Fruit fly (Drosophila melanogaster) whole organism, pupa: ENCODE results near the gene Axud1.

Experiments used
- CG10348 ChIP-seq: fragments of 200-800 bp; sonication (Bioruptor generic); IDR thresholded peaks from 2 replicates; pipeline ENCODE4 v1.3.6; 2022; ENCODE audit warnings: missing biosample characterization, missing genetic modification characterization
- CG12605 ChIP-seq: fragments of 200-800 bp; sonication (Bioruptor generic); IDR thresholded peaks from 2 replicates; pipeline ENCODE4 v1.3.6; 2022; ENCODE audit warnings: missing biosample characterization, missing genetic modification characterization
- CG13204 ChIP-seq: fragments of 200-800 bp; sonication (Bioruptor generic); optimal IDR thresholded peaks from 2 replicates; lab custom pipeline; 2018; ENCODE audit warnings: missing biosample characterization, mild to moderate bottlenecking, missing genetic modification characterization, moderate library complexity
- CG14655 ChIP-seq: fragments of 200-800 bp; sonication (Bioruptor generic); optimal IDR thresholded peaks from 3 replicates; lab custom pipeline; 2017; ENCODE audit warnings: mild to moderate bottlenecking, missing biosample characterization, missing genetic modification reagents, missing genetic modification characterization
- CG15710 ChIP-seq: fragments of 200-800 bp; sonication (Bioruptor generic); optimal IDR thresholded peaks from 2 replicates; lab custom pipeline; 2018; ENCODE audit warnings: missing biosample characterization, mild to moderate bottlenecking, missing genetic modification characterization, moderate library complexity
- CG17806 ChIP-seq: fragments of 200-800 bp; sonication (Bioruptor generic); optimal IDR thresholded peaks from 2 replicates; lab custom pipeline; 2018; ENCODE audit warnings: missing biosample characterization, mild to moderate bottlenecking, missing genetic modification characterization, moderate library complexity
- CG32121 ChIP-seq: fragments of 200-800 bp; sonication (Bioruptor generic); IDR thresholded peaks from 2 replicates; pipeline ENCODE4 v1.3.6; 2022; ENCODE audit warnings: missing biosample characterization, missing genetic modification characterization
- CG34367 ChIP-seq: fragments of 200-800 bp; sonication (Bioruptor generic); optimal IDR thresholded peaks from 2 replicates; lab custom pipeline; 2018; ENCODE audit warnings: missing biosample characterization, mild to moderate bottlenecking, missing genetic modification characterization
- CG4496 ChIP-seq: fragments of 200-800 bp; sonication (Bioruptor generic); IDR thresholded peaks from 3 replicates; pipeline ENCODE4 v1.3.6; 2022; ENCODE audit warnings: missing biosample characterization, missing genetic modification characterization
- CG8159 ChIP-seq: fragments of 200-800 bp; sonication (Bioruptor generic); optimal IDR thresholded peaks from 3 replicates; lab custom pipeline; 2018; ENCODE audit warnings: missing biosample characterization, mild to moderate bottlenecking, missing genetic modification characterization, moderate library complexity
- CG8301 ChIP-seq: fragments of 200-800 bp; sonication (Bioruptor generic); optimal IDR thresholded peaks from 2 replicates; lab custom pipeline; 2018; ENCODE audit warnings: missing biosample characterization, mild to moderate bottlenecking, missing genetic modification characterization
- CG9948 ChIP-seq: fragments of 200-800 bp; sonication (Bioruptor generic); optimal IDR thresholded peaks from 2 replicates; lab custom pipeline; 2018; ENCODE audit warnings: missing biosample characterization, mild to moderate bottlenecking, missing genetic modification characterization, moderate library complexity
- D1 ChIP-seq: fragments of 200-800 bp; sonication (Bioruptor generic); optimal IDR thresholded peaks from 2 replicates; lab custom pipeline; 2018; ENCODE audit warnings: missing biosample characterization, mild to moderate bottlenecking, missing genetic modification characterization, moderate library complexity
- EcR ChIP-seq: fragments of 200-800 bp; sonication (Bioruptor generic); optimal IDR thresholded peaks from 3 replicates; lab custom pipeline; 2019; ENCODE audit warnings: missing biosample characterization, missing genetic modification characterization, mild to moderate bottlenecking, moderate library complexity, missing genetic modification reagents
- Ets98B ChIP-seq: fragments of 200-800 bp; sonication (Bioruptor generic); IDR thresholded peaks from 2 replicates; pipeline ENCODE4 v1.3.6; 2022; ENCODE audit warnings: missing biosample characterization, missing genetic modification characterization
- Pif1A ChIP-seq: fragments of 200-800 bp; sonication (Bioruptor generic); optimal IDR thresholded peaks from 3 replicates; lab custom pipeline; 2016; ENCODE audit warnings: missing biosample characterization, missing genetic modification characterization
- Pif1B ChIP-seq: fragments of 200-800 bp; sonication (Bioruptor generic); optimal IDR thresholded peaks from 3 replicates; lab custom pipeline; 2016; ENCODE audit warnings: missing biosample characterization, missing genetic modification characterization
- Snoo ChIP-seq: fragments of 200-800 bp; sonication (Bioruptor generic); optimal IDR thresholded peaks from 3 replicates; lab custom pipeline; 2017; ENCODE audit warnings: missing biosample characterization, mild to moderate bottlenecking, missing genetic modification characterization, inconsistent platforms
- fd96Ca ChIP-seq: fragments of 200-800 bp; sonication (Bioruptor generic); IDR thresholded peaks from 3 replicates; pipeline ENCODE4 v1.3.6; 2022; ENCODE audit warnings: missing biosample characterization, missing genetic modification characterization
- gl ChIP-seq: fragments of 200-800 bp; sonication (Bioruptor generic); optimal IDR thresholded peaks from 2 replicates; lab custom pipeline; 2018; ENCODE audit warnings: missing biosample characterization, mild to moderate bottlenecking, missing genetic modification characterization
- rn ChIP-seq: fragments of 200-800 bp; sonication (Bioruptor generic); IDR thresholded peaks from 2 replicates; pipeline ENCODE4 v1.3.6; 2022; ENCODE audit warnings: missing biosample characterization, missing genetic modification characterization

Axud1 gene

DNA sequence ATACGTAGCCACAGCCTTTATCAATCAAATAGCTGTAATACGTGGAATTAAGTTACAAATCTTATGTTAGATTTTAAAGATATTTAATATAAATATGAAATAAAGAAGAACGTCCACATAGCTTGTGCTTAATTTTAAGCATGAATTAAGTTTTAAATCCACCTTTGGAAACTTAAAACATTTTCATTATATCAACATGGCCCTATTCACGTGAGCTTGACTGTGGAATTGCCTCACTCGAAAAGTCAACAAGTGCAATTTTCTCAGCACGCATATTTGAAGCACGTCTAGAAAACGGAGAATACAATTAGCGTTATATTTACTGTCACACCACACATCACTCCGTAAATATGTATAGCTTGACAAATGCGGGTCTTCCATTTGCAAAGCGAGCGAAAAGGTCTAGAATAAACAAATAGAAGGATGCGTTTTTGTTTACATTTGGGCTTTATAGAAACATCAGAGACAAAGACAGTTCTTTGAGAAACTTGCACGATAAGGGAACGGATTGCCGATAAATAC lies 1.5 kb upstream of the Axud1 start:
- peak; percentile 96 for TF ChIP-seq CG34367
- TF ChIP-seq gl (tag; lab: Kevin White, UChicago), result peak; percentile 94
- TF ChIP-seq Pif1A (GFP tag; lab: Kevin White, UChicago), result peak; percentile 95
- TF ChIP-seq CG17806 (tag; lab: Kevin White, UChicago), result peak; percentile 97
- peak; percentile 97 for TF ChIP-seq D1 (tag; lab: Kevin White, UChicago)
- peak; percentile 97 for TF ChIP-seq CG32121
- TF ChIP-seq CG8159 (tag; lab: Kevin White, UChicago), result peak; percentile 98
- TF ChIP-seq rn (GFP tag; lab: Robert Waterston, UW), result peak; percentile 90
- TF ChIP-seq CG9948 (tag; lab: Kevin White, UChicago), result peak; percentile 96
- TF ChIP-seq CG14655 (GFP tag; lab: Kevin White, UChicago), result peak; percentile 97
- peak; percentile 91 for TF ChIP-seq fd96Ca (GFP tag; lab: Robert Waterston, UW)
- TF ChIP-seq CG10348 (GFP tag; lab: Robert Waterston, UW), result peak; percentile 67
- TF ChIP-seq Snoo (tag; lab: Kevin White, UChicago), result peak; percentile 95
- TF ChIP-seq CG13204 (GFP tag; lab: Kevin White, UChicago), result peak; percentile 92
- TF ChIP-seq CG8301, result peak; percentile 97
- peak; percentile 98 for TF ChIP-seq CG4496 (GFP tag; lab: Robert Waterston, UW)
- TF ChIP-seq Pif1B (GFP tag; lab: Kevin White, UChicago), result peak; percentile 94
- TF ChIP-seq EcR, result peak; percentile 45
- peak; percentile 96 for TF ChIP-seq Ets98B (GFP tag; lab: Robert Waterston, UW)
- TF ChIP-seq CG12605 (GFP tag; lab: Robert Waterston, UW), result peak; percentile 94
- TF ChIP-seq CG15710 (tag; lab: Kevin White, UChicago), result peak; percentile 95

DNA sequence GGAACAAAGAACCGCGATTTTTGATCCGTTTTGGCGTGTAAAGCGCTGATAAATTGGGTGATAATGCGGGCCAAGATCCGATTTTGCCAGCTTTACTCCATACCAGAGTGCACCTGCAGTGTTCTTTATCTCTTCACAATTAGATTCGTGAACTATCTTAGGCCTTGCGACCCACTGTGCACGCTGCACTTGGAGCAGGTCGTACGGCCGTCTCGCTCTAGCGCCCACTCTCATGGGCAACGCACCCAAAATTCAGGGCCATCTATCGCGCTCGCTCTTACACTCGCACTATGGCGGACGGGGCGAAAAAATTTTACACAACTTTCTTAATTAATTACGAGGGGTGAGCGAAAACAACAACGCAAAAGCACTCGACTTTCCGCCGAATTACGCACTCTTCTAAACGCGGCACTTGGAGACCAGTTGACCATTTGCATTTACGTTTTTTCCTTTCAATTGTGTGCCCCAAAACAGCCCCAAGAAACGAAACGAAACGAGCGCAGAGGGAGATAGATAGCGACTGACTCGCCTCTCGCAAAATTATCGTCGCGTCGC lies 868 bp upstream of the Axud1 start:
- peak; percentile 16; the same call in 1 of the 3 replicates for TF ChIP-seq fd96Ca (GFP tag; lab: Robert Waterston, UW)
- TF ChIP-seq EcR, result peak; percentile 14
- 0 out of 2 replicates have a peak, but pooled peaks have one; percentile 12 for TF ChIP-seq CG32121
- TF ChIP-seq CG13204 (GFP tag; lab: Kevin White, UChicago), result no peak
- peak; percentile 18; the same call in 1 of the 2 replicates for TF ChIP-seq Ets98B (GFP tag; lab: Robert Waterston, UW)

DNA sequence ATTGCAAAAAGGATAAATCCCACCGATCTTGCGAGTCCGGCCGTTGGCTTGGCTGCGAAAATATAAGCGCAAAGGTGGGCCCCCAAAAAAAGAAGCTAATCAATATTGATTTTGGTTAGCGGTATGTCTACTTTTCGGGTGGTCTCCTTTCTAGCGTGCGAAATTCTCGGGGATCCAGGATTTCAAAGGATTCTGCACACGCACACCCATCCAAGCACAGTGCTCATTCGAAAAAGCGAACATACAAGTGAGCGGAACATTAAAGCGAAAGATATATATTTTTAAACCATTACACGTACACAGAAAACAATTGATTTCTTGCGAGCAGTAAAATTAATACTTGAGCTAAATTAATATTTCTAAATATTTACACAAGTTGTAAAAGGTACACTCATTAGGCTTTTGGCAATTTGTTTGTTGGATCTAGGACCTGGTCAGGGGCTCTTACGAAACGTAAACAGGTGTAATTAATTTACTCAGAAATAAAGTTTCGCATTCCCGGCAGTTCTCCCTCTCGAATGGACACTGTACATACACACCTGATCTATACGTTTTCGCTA lies 590 bp downstream of the Axud1 start:
- TF ChIP-seq EcR (no peak), Pif1A (GFP tag; lab: Kevin White, UChicago) (peak; percentile 35), CG8159 (tag; lab: Kevin White, UChicago) (peak; percentile 51), CG32121 (no peak), CG12605 (GFP tag; lab: Robert Waterston, UW) (no peak), fd96Ca (GFP tag; lab: Robert Waterston, UW) (peak; percentile 12; the same call in 1 of the 3 replicates), CG17806 (tag; lab: Kevin White, UChicago) (peak; percentile 28), CG4496 (GFP tag; lab: Robert Waterston, UW) (no peak), CG10348 (GFP tag; lab: Robert Waterston, UW) (no peak), Snoo (tag; lab: Kevin White, UChicago) (no peak), rn (GFP tag; lab: Robert Waterston, UW) (no peak), CG9948 (tag; lab: Kevin White, UChicago) (peak; percentile 41), Pif1B (GFP tag; lab: Kevin White, UChicago) (peak; percentile 25), Ets98B (GFP tag; lab: Robert Waterston, UW) (no peak; the same call in 1 of the 2 replicates), CG13204 (GFP tag; lab: Kevin White, UChicago) (no peak), CG8301 (peak; percentile 20), CG34367 (peak; percentile 2), D1 (tag; lab: Kevin White, UChicago) (no peak), CG15710 (tag; lab: Kevin White, UChicago) (peak; percentile 39), gl (tag; lab: Kevin White, UChicago) (no peak), CG14655 (GFP tag; lab: Kevin White, UChicago) (peak; percentile 38)
- TF ChIP-seq, all 21 proteins: peak for 10

DNA sequence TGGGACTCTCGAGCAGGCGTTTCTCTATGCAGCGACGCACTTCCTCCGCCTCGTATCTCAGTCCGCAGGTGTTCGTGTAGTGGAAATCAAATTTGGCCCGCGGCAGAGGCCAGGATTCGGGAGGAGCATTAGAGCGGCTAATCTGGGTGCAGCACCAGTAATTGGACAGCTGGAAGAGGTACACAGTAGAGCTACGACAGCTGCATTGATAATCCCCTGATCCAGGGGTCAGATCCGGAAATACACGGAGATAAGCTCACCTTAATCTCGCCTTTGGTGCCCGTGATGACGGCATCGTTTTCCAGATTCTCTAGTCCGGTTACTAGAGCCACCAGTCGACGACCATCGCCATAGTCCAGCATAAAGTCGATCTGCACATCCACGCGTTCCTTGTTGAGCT lies 5.2 kb downstream of the Axud1 start:
- TF ChIP-seq D1 (tag; lab: Kevin White, UChicago) (no peak), CG4496 (GFP tag; lab: Robert Waterston, UW) (no peak), EcR (no peak), CG12605 (GFP tag; lab: Robert Waterston, UW) (no peak), CG32121 (no peak), rn (GFP tag; lab: Robert Waterston, UW) (no peak), CG13204 (GFP tag; lab: Kevin White, UChicago) (no peak), CG34367 (no peak), CG15710 (tag; lab: Kevin White, UChicago) (no peak), CG8301 (no peak), Snoo (tag; lab: Kevin White, UChicago) (no peak), CG10348 (GFP tag; lab: Robert Waterston, UW) (no peak), CG8159 (tag; lab: Kevin White, UChicago) (no peak)

DNA sequence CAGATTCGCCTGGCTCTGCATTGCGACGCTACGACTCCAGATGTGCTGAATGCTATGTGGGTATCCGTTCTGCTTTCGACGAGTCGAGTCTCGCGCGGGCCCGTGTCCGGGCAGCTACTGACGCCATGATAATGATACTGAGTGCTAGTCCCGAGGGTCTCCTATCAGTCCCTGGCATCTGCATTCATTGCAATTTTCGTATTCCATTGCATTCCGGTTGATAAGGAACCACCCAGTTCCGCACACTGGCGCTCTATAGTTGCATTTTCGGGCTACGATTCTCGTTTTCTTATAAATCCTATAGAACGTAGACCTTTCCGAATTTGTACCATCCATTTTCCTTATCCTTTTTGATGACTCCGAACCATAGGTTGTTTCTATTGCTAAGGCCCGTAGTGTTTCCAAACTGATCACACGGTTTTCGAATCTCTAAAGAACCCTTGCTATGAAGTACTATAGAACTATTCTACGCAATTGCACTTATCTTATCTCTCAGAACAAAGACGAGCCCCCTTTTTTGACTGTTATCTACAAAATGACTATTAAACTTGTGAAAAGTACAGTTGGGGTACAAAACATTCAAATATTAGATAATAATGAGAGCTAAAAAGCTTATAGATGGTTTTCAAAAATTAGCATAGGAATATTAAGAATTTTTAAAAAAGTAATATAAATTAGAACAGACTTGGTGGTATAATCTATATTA lies 6.4 kb downstream of the Axud1 start, which contains the start of gene CG3597:
Gene CG3597, minus strand, starts transcription at position 119 of the 706 bp plus-strand sequence.
- TF ChIP-seq CG12605 (GFP tag; lab: Robert Waterston, UW) (no peak), CG8301 (no peak), EcR (no peak), CG10348 (GFP tag; lab: Robert Waterston, UW) (no peak), CG13204 (GFP tag; lab: Kevin White, UChicago) (no peak), gl (tag; lab: Kevin White, UChicago) (no peak), Pif1A (GFP tag; lab: Kevin White, UChicago) (no peak), CG34367 (no peak), CG8159 (tag; lab: Kevin White, UChicago) (no peak), CG14655 (GFP tag; lab: Kevin White, UChicago) (no peak), D1 (tag; lab: Kevin White, UChicago) (no peak), CG4496 (GFP tag; lab: Robert Waterston, UW) (no peak), CG9948 (tag; lab: Kevin White, UChicago) (no peak), rn (GFP tag; lab: Robert Waterston, UW) (no peak)
